Worm (Caenorhabditis elegans) whole organism, late embryonic: Measurements from ENCODE around the gene frpr-3.

Experiments used
- C08G9.2 ChIP-seq: sonication (generic microtip); optimal IDR thresholded peaks from 2 replicates; lab custom pipeline; 2016; ENCODE audit warnings: mild to moderate bottlenecking, missing genetic modification characterization, moderate library complexity, missing compliant biosample characterization
- F13H6.1 ChIP-seq: sonication (generic microtip); optimal IDR thresholded peaks from 2 replicates; lab custom pipeline; 2016; ENCODE audit warnings: missing genetic modification characterization, missing compliant biosample characterization
- K02D7.2 ChIP-seq: sonication (generic microtip); optimal IDR thresholded peaks from 2 replicates; lab custom pipeline; 2017; ENCODE audit warnings: mild to moderate bottlenecking, missing genetic modification characterization, missing compliant biosample characterization
- T23F11.4 ChIP-seq: fragments of 200-800 bp; sonication (Bioruptor generic); optimal IDR thresholded peaks from 2 replicates; lab custom pipeline; 2018; ENCODE audit warnings: mild to moderate bottlenecking, missing genetic modification characterization, missing compliant biosample characterization
- Y22D7AL.16 ChIP-seq: sonication (generic microtip); optimal IDR thresholded peaks from 2 replicates; lab custom pipeline; 2016; ENCODE audit warnings: missing genetic modification characterization, missing compliant biosample characterization
- ahr-1 ChIP-seq: sonication (generic microtip); optimal IDR thresholded peaks from 2 replicates; lab custom pipeline; 2016; ENCODE audit warnings: missing genetic modification characterization, missing compliant biosample characterization
- ceh-14 ChIP-seq: sonication (generic microtip); optimal IDR thresholded peaks from 2 replicates; lab custom pipeline; 2016; ENCODE audit warnings: missing genotype, missing genetic modification characterization, missing compliant biosample characterization
- ceh-18 ChIP-seq: sonication (generic microtip); optimal IDR thresholded peaks from 2 replicates; lab custom pipeline; 2016; ENCODE audit warnings: missing genetic modification characterization, missing compliant biosample characterization
- ceh-19 ChIP-seq: fragments of 200-800 bp; sonication (Bioruptor generic); optimal IDR thresholded peaks from 2 replicates; lab custom pipeline; 2018; ENCODE audit warnings: mild to moderate bottlenecking, missing genetic modification characterization, missing compliant biosample characterization
- ceh-24 ChIP-seq: sonication (generic microtip); optimal IDR thresholded peaks from 2 replicates; lab custom pipeline; 2016; ENCODE audit warnings: mild to moderate bottlenecking, missing genetic modification characterization, missing compliant biosample characterization
- ceh-30 ChIP-seq: fragments of 150-350 bp; optimal IDR thresholded peaks from 2 replicates; lab custom pipeline; 2014; ENCODE audit warnings: missing biosample characterization, missing genetic modification characterization
- ceh-31 ChIP-seq: sonication (generic microtip); optimal IDR thresholded peaks from 2 replicates; lab custom pipeline; 2016; ENCODE audit warnings: missing genetic modification characterization, missing compliant biosample characterization
- ceh-34 ChIP-seq: sonication (generic microtip); optimal IDR thresholded peaks from 2 replicates; lab custom pipeline; 2016; ENCODE audit warnings: mild to moderate bottlenecking, missing genetic modification characterization, missing compliant biosample characterization
- ceh-45 ChIP-seq: fragments of 200-800 bp; sonication (Bioruptor generic); IDR thresholded peaks from 2 replicates; pipeline ENCODE4 v1.3.6; 2022; ENCODE audit warnings: missing genetic modification reagents, missing genetic modification characterization, missing compliant biosample characterization
- ceh-6 ChIP-seq: fragments of 200-800 bp; sonication (Bioruptor generic); optimal IDR thresholded peaks from 2 replicates; lab custom pipeline; 2018; ENCODE audit warnings: mild to moderate bottlenecking, missing genetic modification characterization, missing compliant biosample characterization
- ceh-9 ChIP-seq: sonication (generic microtip); optimal IDR thresholded peaks from 2 replicates; lab custom pipeline; 2016; ENCODE audit warnings: mild to moderate bottlenecking, missing genetic modification characterization, inconsistent platforms, missing compliant biosample characterization
- che-1 ChIP-seq: sonication (generic microtip); optimal IDR thresholded peaks from 2 replicates; lab custom pipeline; 2016; ENCODE audit warnings: mild to moderate bottlenecking, missing genetic modification characterization, missing compliant biosample characterization
- dve-1 ChIP-seq: sonication (generic microtip); optimal IDR thresholded peaks from 2 replicates; lab custom pipeline; 2017; ENCODE audit warnings: antibody characterized with exemption, mild to moderate bottlenecking, missing genetic modification characterization, missing compliant biosample characterization
- elt-2 ChIP-seq: sonication (generic microtip); optimal IDR thresholded peaks from 2 replicates; lab custom pipeline; 2016; ENCODE audit warnings: missing genetic modification reagents, missing genetic modification characterization, missing compliant biosample characterization
- elt-4 ChIP-seq: sonication (generic microtip); optimal IDR thresholded peaks from 2 replicates; lab custom pipeline; 2016; ENCODE audit warnings: missing genetic modification characterization, missing compliant biosample characterization
- ets-4 ChIP-seq: sonication (generic microtip); optimal IDR thresholded peaks from 2 replicates; lab custom pipeline; 2016; ENCODE audit warnings: missing genetic modification characterization, missing compliant biosample characterization
- eyg-1 ChIP-seq: sonication (generic microtip); optimal IDR thresholded peaks from 2 replicates; lab custom pipeline; 2016; ENCODE audit warnings: missing genotype, missing genetic modification characterization, missing compliant biosample characterization
- fax-1 ChIP-seq: sonication (generic microtip); optimal IDR thresholded peaks from 2 replicates; lab custom pipeline; 2016; ENCODE audit warnings: missing genotype, missing genetic modification characterization, missing compliant biosample characterization
- fkh-10 ChIP-seq: fragments of 150-350 bp; optimal IDR thresholded peaks from 2 replicates; lab custom pipeline; 2014; ENCODE audit warnings: missing biosample characterization, missing genetic modification reagents, missing genetic modification characterization
- fkh-6 ChIP-seq: sonication (generic microtip); optimal IDR thresholded peaks from 2 replicates; lab custom pipeline; 2016; ENCODE audit warnings: missing genetic modification characterization, missing compliant biosample characterization
- gmeb-2 ChIP-seq: sonication (generic microtip); optimal IDR thresholded peaks from 2 replicates; lab custom pipeline; 2016; ENCODE audit warnings: missing genetic modification characterization, inconsistent platforms, missing compliant biosample characterization
- hlh-30 ChIP-seq: sonication (generic microtip); optimal IDR thresholded peaks from 2 replicates; lab custom pipeline; 2017; ENCODE audit warnings: antibody characterized with exemption, missing genetic modification characterization, missing compliant biosample characterization; ENCODE audit not compliant: insufficient read depth
- lim-6 ChIP-seq: sonication (generic microtip); optimal IDR thresholded peaks from 2 replicates; lab custom pipeline; 2016; ENCODE audit warnings: missing genetic modification characterization, missing compliant biosample characterization
- lin-11 ChIP-seq: fragments of 200-800 bp; sonication (Bioruptor generic); optimal IDR thresholded peaks from 2 replicates; lab custom pipeline; 2018; ENCODE audit warnings: mild to moderate bottlenecking, missing genetic modification characterization, missing compliant biosample characterization
- madf-2 ChIP-seq: sonication (generic microtip); optimal IDR thresholded peaks from 2 replicates; lab custom pipeline; 2017; ENCODE audit warnings: missing genetic modification characterization, missing compliant biosample characterization
- nfya-1 ChIP-seq: sonication (generic microtip); optimal IDR thresholded peaks from 2 replicates; lab custom pipeline; 2017; ENCODE audit warnings: missing genetic modification characterization, mild to moderate bottlenecking, missing compliant biosample characterization, antibody characterized with exemption, moderate library complexity
- nhr-232 ChIP-seq: sonication (generic microtip); optimal IDR thresholded peaks from 2 replicates; lab custom pipeline; 2016; ENCODE audit warnings: missing genetic modification characterization, missing compliant biosample characterization
- npax-4 ChIP-seq: sonication (generic microtip); optimal IDR thresholded peaks from 2 replicates; lab custom pipeline; 2016; ENCODE audit warnings: missing genetic modification characterization, missing compliant biosample characterization
- odd-2 ChIP-seq: sonication (generic microtip); optimal IDR thresholded peaks from 2 replicates; lab custom pipeline; 2017; ENCODE audit warnings: antibody characterized with exemption, mild to moderate bottlenecking, missing genetic modification characterization, missing compliant biosample characterization
- pag-3 ChIP-seq: sonication (generic microtip); optimal IDR thresholded peaks from 2 replicates; lab custom pipeline; 2016; ENCODE audit warnings: missing compliant biosample characterization, missing genetic modification characterization, borderline replicate concordance
- pat-9 ChIP-seq: fragments of 200-800 bp; sonication (Bioruptor generic); optimal IDR thresholded peaks from 2 replicates; lab custom pipeline; 2018; ENCODE audit warnings: mild to moderate bottlenecking, missing genetic modification characterization, moderate library complexity, missing compliant biosample characterization
- pax-1 ChIP-seq: fragments of 150-350 bp; optimal IDR thresholded peaks from 2 replicates; lab custom pipeline; 2014; ENCODE audit warnings: missing biosample characterization, missing genetic modification characterization
- pha-2 ChIP-seq: sonication (generic microtip); optimal IDR thresholded peaks from 2 replicates; lab custom pipeline; 2017; ENCODE audit warnings: mild to moderate bottlenecking, missing genetic modification characterization, missing compliant biosample characterization
- pros-1 ChIP-seq: fragments of 150-350 bp; optimal IDR thresholded peaks from 2 replicates; lab custom pipeline; 2014; ENCODE audit warnings: missing biosample characterization, missing genetic modification reagents, missing genetic modification characterization
- ref-2 ChIP-seq: sonication (generic microtip); optimal IDR thresholded peaks from 2 replicates; lab custom pipeline; 2016; ENCODE audit warnings: missing genetic modification characterization, missing compliant biosample characterization
- rnt-1 ChIP-seq: sonication (generic microtip); optimal IDR thresholded peaks from 2 replicates; lab custom pipeline; 2016; ENCODE audit warnings: missing genetic modification characterization, missing compliant biosample characterization
- sdc-2 ChIP-seq: sonication (generic microtip); optimal IDR thresholded peaks from 2 replicates; lab custom pipeline; 2016; ENCODE audit warnings: missing genotype, missing genetic modification characterization, missing compliant biosample characterization
- sox-2 ChIP-seq: fragments of 200-800 bp; sonication (Bioruptor generic); IDR thresholded peaks from 2 replicates; pipeline ENCODE4 v1.3.6; 2022; ENCODE audit warnings: missing genetic modification reagents, missing genetic modification characterization, missing compliant biosample characterization
- tbx-2 ChIP-seq: sonication (generic microtip); optimal IDR thresholded peaks from 2 replicates; lab custom pipeline; 2016; ENCODE audit warnings: missing genetic modification characterization, missing compliant biosample characterization
- unc-3 ChIP-seq, 2 experiments: fragments of 200-800 bp in 1 of 2; sonication (Bioruptor generic) in 1 of 2; sonication (generic microtip) in 1 of 2; conservative IDR thresholded peaks in 1 of 2; optimal IDR thresholded peaks in 1 of 2; 2 replicates each; pipeline versions ENCODE4 v1.3.6 to Lab custom; 2016 to 2022; ENCODE audit warnings: missing compliant biosample characterization in 2 of 2, missing genetic modification characterization in 2 of 2, missing genetic modification reagents in 1 of 2
- unc-42 ChIP-seq: sonication (generic microtip); optimal IDR thresholded peaks from 2 replicates; lab custom pipeline; 2016; ENCODE audit warnings: missing genotype, missing genetic modification characterization, missing compliant biosample characterization
- unc-55 ChIP-seq: sonication (generic microtip); optimal IDR thresholded peaks from 2 replicates; lab custom pipeline; 2017; ENCODE audit warnings: missing biosample characterization, missing genetic modification reagents, missing genetic modification characterization
- unc-86 ChIP-seq: sonication (generic microtip); optimal IDR thresholded peaks from 2 replicates; lab custom pipeline; 2016; ENCODE audit warnings: missing genetic modification characterization, missing compliant biosample characterization

Gene frpr-3

ce11 chrV:7726927-7727326, 44.1 kb upstream of the frpr-3 start:
- TF ChIP-seq unc-55 (no peak), unc-86 (tag; lab: Kevin White, UChicago) (no peak), ceh-19 (GFP tag; lab: Kevin White, UChicago) (no peak), F13H6.1 (tag; lab: Kevin White, UChicago) (no peak), ahr-1 (tag; lab: Kevin White, UChicago) (no peak), lim-6 (tag; lab: Kevin White, UChicago) (no peak), ref-2 (tag; lab: Kevin White, UChicago) (no peak), pha-2 (tag; lab: Kevin White, UChicago) (no peak), npax-4 (no peak), pag-3 (tag; lab: Kevin White, UChicago) (no peak), ceh-9 (no peak), gmeb-2 (no peak), madf-2 (tag; lab: Kevin White, UChicago) (no peak), odd-2 (no peak), fkh-6 (tag; lab: Kevin White, UChicago) (no peak)

ce11 chrV:7728003-7728678, 42.9 kb upstream of the frpr-3 start:
- TF ChIP-seq ets-4 (tag; lab: Kevin White, UChicago) (no peak), ceh-30 (tag; lab: Kevin White, UChicago) (no peak), gmeb-2 (no peak), ceh-19 (GFP tag; lab: Kevin White, UChicago) (peak; percentile 47), unc-3 (GFP tag; conservative IDR thresholded peaks at IDR 0.05; lab: Robert Waterston, UW) (no peak), unc-3 (tag; optimal IDR thresholded peaks at IDR 0.05; lab: Kevin White, UChicago) (peak; percentile 51), ahr-1 (tag; lab: Kevin White, UChicago) (no peak), rnt-1 (tag; lab: Kevin White, UChicago) (peak; percentile 53), ceh-6 (GFP tag; lab: Kevin White, UChicago) (no peak), pax-1 (tag; lab: Kevin White, UChicago) (no peak), eyg-1 (tag; lab: Kevin White, UChicago) (no peak), T23F11.4 (peak; percentile 19), sdc-2 (tag; lab: Kevin White, UChicago) (no peak), ceh-45 (GFP tag; lab: Robert Waterston, UW) (no peak), pha-2 (tag; lab: Kevin White, UChicago) (no peak), lin-11 (no peak), ref-2 (tag; lab: Kevin White, UChicago) (peak; percentile 11), C08G9.2 (tag; lab: Kevin White, UChicago) (no peak), nfya-1 (tag; lab: Kevin White, UChicago) (peak; percentile 82), K02D7.2 (no peak), pag-3 (tag; lab: Kevin White, UChicago) (no peak), unc-86 (tag; lab: Kevin White, UChicago) (no peak), nhr-232 (tag; lab: Kevin White, UChicago) (no peak), elt-4 (no peak), unc-42 (tag; lab: Kevin White, UChicago) (peak; percentile 95), pros-1 (no peak), che-1 (tag; lab: Kevin White, UChicago) (no peak), ceh-34 (tag; lab: Kevin White, UChicago) (peak; percentile 84), hlh-30 (tag; lab: Kevin White, UChicago) (no peak), madf-2 (tag; lab: Kevin White, UChicago) (no peak), fkh-10 (GFP tag; lab: Kevin White, UChicago) (no peak), ceh-31 (peak; percentile 77), unc-55 (peak; percentile 20), Y22D7AL.16 (tag; lab: Kevin White, UChicago) (no peak), dve-1 (tag; lab: Kevin White, UChicago) (peak; percentile 32), tbx-2 (tag; lab: Kevin White, UChicago) (peak; percentile 57), sox-2 (GFP tag; lab: Robert Waterston, UW) (no peak), npax-4 (no peak), lim-6 (tag; lab: Kevin White, UChicago) (peak; percentile 87), ceh-14 (tag; lab: Kevin White, UChicago) (peak; percentile 92), odd-2 (no peak), elt-2 (tag; lab: Kevin White, UChicago) (no peak), fax-1 (no peak), ceh-24 (tag; lab: Kevin White, UChicago) (no peak), ceh-18 (tag; lab: Kevin White, UChicago) (peak; percentile 97), pat-9 (tag; lab: Kevin White, UChicago) (no peak)
